Worm (Caenorhabditis elegans) whole organism, young adult: Measurements from ENCODE around the gene srbc-39.

ENCODE experiments used
- F10E7.11 ChIP-seq: sonication (generic microtip); optimal IDR thresholded peaks from 2 replicates; lab custom pipeline; 2017; ENCODE audit warnings: mild to moderate bottlenecking, missing genetic modification characterization, moderate library complexity, missing compliant biosample characterization
- Y56A3A.18 ChIP-seq: fragments of 200-800 bp; sonication (Bioruptor generic); IDR thresholded peaks from 2 replicates; pipeline ENCODE4 v1.3.6; 2022; ENCODE audit warnings: missing genetic modification reagents, missing genetic modification characterization, missing compliant biosample characterization
- ama-1 ChIP-seq, 3 experiments: fragments of 150-350 bp in 1 of 3; sonication (generic microtip) in 2 of 3; optimal IDR thresholded peaks; 2 replicates each; lab custom pipeline; 2014 to 2018; ENCODE audit warnings: missing biosample characterization in 2 of 3, missing genetic modification characterization in 2 of 3, missing genetic modification reagents in 2 of 3
- attf-5 ChIP-seq: fragments of 200-800 bp; sonication (Bioruptor generic); optimal IDR thresholded peaks from 2 replicates; lab custom pipeline; 2018; ENCODE audit warnings: mild to moderate bottlenecking, missing genetic modification characterization, missing compliant biosample characterization
- bed-2 ChIP-seq: fragments of 200-800 bp; sonication (Bioruptor generic); IDR thresholded peaks from 2 replicates; pipeline ENCODE4 v1.3.6; 2022; ENCODE audit warnings: missing genetic modification reagents, missing genetic modification characterization, missing compliant biosample characterization
- ceh-58 ChIP-seq: fragments of 200-800 bp; sonication (Bioruptor generic); IDR thresholded peaks from 2 replicates; pipeline ENCODE4 v1.3.6; 2022; ENCODE audit warnings: missing genetic modification characterization, missing compliant biosample characterization
- dpl-1 ChIP-seq: fragments of 150-350 bp; optimal IDR thresholded peaks from 2 replicates; lab custom pipeline; 2014; ENCODE audit warnings: missing biosample characterization, missing genetic modification reagents, missing genetic modification characterization
- fkh-3 ChIP-seq: sonication (generic microtip); optimal IDR thresholded peaks from 2 replicates; lab custom pipeline; 2016; ENCODE audit warnings: mild to moderate bottlenecking, missing genetic modification characterization, missing compliant biosample characterization
- hmg-20 ChIP-seq: fragments of 200-800 bp; sonication (Bioruptor generic); IDR thresholded peaks from 2 replicates; pipeline ENCODE4 v1.3.6; 2022; ENCODE audit warnings: missing genetic modification reagents, missing genetic modification characterization, missing compliant biosample characterization
- mel-28 ChIP-seq: sonication (generic microtip); optimal IDR thresholded peaks from 2 replicates; lab custom pipeline; 2016; ENCODE audit warnings: borderline replicate concordance, mild to moderate bottlenecking, missing genetic modification characterization, missing compliant biosample characterization
- pha-4 ChIP-seq: fragments of 150-350 bp; sonication (generic microtip); optimal IDR thresholded peaks from 2 replicates; lab custom pipeline; 2014; ENCODE audit warnings: missing biosample characterization, missing genetic modification reagents, missing genetic modification characterization
- ztf-3 ChIP-seq: fragments of 200-800 bp; sonication (Bioruptor generic); optimal IDR thresholded peaks from 2 replicates; lab custom pipeline; 2018; ENCODE audit warnings: mild to moderate bottlenecking, missing genetic modification characterization, missing compliant biosample characterization

ce11 chrV:723895-724352 is 15.0 kb downstream of the srbc-39 start, which contains the start of gene fbxb-72:
- TF ChIP-seq Y56A3A.18 (GFP tag; lab: Robert Waterston, UW), result peak; percentile 81; the same call in 1 of the 2 replicates
- TF ChIP-seq bed-2 (GFP tag; lab: Robert Waterston, UW), result no peak
- no peak for TF ChIP-seq F10E7.11 (tag; lab: Kevin White, UChicago)
- no peak for TF ChIP-seq mel-28 (tag; lab: Kevin White, UChicago)
- TF ChIP-seq dpl-1 (GFP tag; lab: Kevin White, UChicago), result no peak
- no peak for TF ChIP-seq ceh-58
- no peak for TF ChIP-seq fkh-3 (tag; lab: Kevin White, UChicago)
- TF ChIP-seq ztf-3 (GFP tag; lab: Kevin White, UChicago), result no peak
- TF ChIP-seq pha-4 (tag; lab: Kevin White, UChicago), result peak; percentile 94
- peak; percentile 96 for TF ChIP-seq ama-1 (optimal IDR thresholded peaks at IDR 0.05; lab: Kevin White, UChicago)
- TF ChIP-seq ama-1 (GFP tag; optimal IDR thresholded peaks at IDR 0.05; lab: Kevin White, UChicago), result no peak
- peak; percentile 29 for TF ChIP-seq attf-5
- 0 out of 2 replicates have a peak, but pooled peaks have one; percentile 3 for TF ChIP-seq hmg-20 (GFP tag; lab: Robert Waterston, UW)
